Worm (Caenorhabditis elegans) whole organism, L4 larva: ENCODE data around the gene H18N23.2.

ENCODE experiments used
- arid-1 ChIP-seq: fragments of 200-800 bp; sonication (Bioruptor generic); conservative IDR thresholded peaks from 2 replicates; pipeline ENCODE4 v1.3.6; 2022; ENCODE audit warnings: missing genetic modification reagents, missing genetic modification characterization, missing compliant biosample characterization
- ces-1 ChIP-seq: fragments of 150-350 bp; sonication (generic microtip); optimal IDR thresholded peaks from 4 replicates; lab custom pipeline; 2014; ENCODE audit warnings: missing biosample characterization, missing genetic modification reagents, missing genetic modification characterization
- dve-1 ChIP-seq: sonication (generic microtip); optimal IDR thresholded peaks from 2 replicates; lab custom pipeline; 2017; ENCODE audit warnings: antibody characterized with exemption, mild to moderate bottlenecking, missing genetic modification characterization, missing compliant biosample characterization; ENCODE audit not compliant: insufficient read depth
- hlh-30 ChIP-seq: sonication (generic microtip); optimal IDR thresholded peaks from 2 replicates; lab custom pipeline; 2017; ENCODE audit warnings: antibody characterized with exemption, mild to moderate bottlenecking, missing genetic modification characterization, missing compliant biosample characterization; ENCODE audit not compliant: insufficient read depth
- lin-15B ChIP-seq: fragments of 150-350 bp; sonication (generic microtip); optimal IDR thresholded peaks from 3 replicates; lab custom pipeline; 2014; ENCODE audit warnings: missing biosample characterization, missing genetic modification characterization
- lin-39 ChIP-seq: fragments of 150-350 bp; optimal IDR thresholded peaks from 2 replicates; lab custom pipeline; 2014; ENCODE audit warnings: missing biosample characterization, missing genetic modification reagents, missing genetic modification characterization
- mdl-1 ChIP-seq, 2 experiments: fragments of 150-350 bp in 1 of 2; sonication (generic microtip) in 1 of 2; optimal IDR thresholded peaks; 2 replicates each; lab custom pipeline; 2014 to 2017; ENCODE audit warnings: missing biosample characterization in 2 of 2, missing genetic modification characterization in 2 of 2
- nhr-11 ChIP-seq: fragments of 150-350 bp; optimal IDR thresholded peaks from 2 replicates; lab custom pipeline; 2014; ENCODE audit warnings: missing biosample characterization, missing genetic modification characterization
- nhr-28 ChIP-seq: fragments of 150-350 bp; optimal IDR thresholded peaks from 2 replicates; lab custom pipeline; 2014; ENCODE audit warnings: missing biosample characterization, missing genetic modification characterization
- nhr-6 ChIP-seq: fragments of 150-350 bp; optimal IDR thresholded peaks from 2 replicates; lab custom pipeline; 2014; ENCODE audit warnings: missing biosample characterization, missing genetic modification characterization
- unc-130 ChIP-seq: sonication (generic microtip); optimal IDR thresholded peaks from 2 replicates; lab custom pipeline; 2016; ENCODE audit warnings: missing genetic modification reagents, missing genetic modification characterization, missing compliant biosample characterization
- unc-39 ChIP-seq: sonication (generic microtip); optimal IDR thresholded peaks from 2 replicates; lab custom pipeline; 2017; ENCODE audit warnings: missing biosample characterization, missing genetic modification characterization
- unc-62 ChIP-seq, 3 experiments: fragments of 150-350 bp in 1 of 3; sonication (generic microtip); optimal IDR thresholded peaks in 2 of 3; peaks in 1 of 3; 1 replicate in 1 of 3; 2 replicates in 2 of 3; lab custom pipeline; 2014 to 2017; ENCODE audit warnings: missing biosample characterization in 3 of 3, missing genetic modification characterization in 3 of 3, missing genetic modification reagents in 3 of 3, missing genotype in 1 of 3
- zfp-3 ChIP-seq: fragments of 200-800 bp; sonication (Bioruptor generic); conservative IDR thresholded peaks from 2 replicates; pipeline ENCODE4 v1.3.6; 2022; ENCODE audit warnings: missing genetic modification reagents, missing genetic modification characterization, missing compliant biosample characterization

DNA sequence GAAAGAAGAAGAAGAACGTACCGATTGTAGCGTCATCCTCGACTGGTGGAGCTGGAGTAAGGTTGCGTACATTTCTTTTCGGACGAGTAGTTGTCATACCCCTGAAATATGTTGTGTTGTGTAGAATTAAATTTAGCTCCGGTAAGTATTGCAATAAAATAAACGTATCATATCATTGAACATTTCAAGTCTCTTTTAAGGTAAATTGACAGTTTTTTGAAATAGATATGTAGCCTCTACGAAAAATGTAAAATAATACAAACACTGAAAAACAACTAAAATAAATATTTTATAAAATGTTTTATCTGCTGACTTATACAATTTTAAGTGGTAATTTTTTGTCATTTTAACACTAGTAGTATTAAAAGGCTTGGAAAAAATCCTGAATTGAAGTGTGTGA, 30.7 kb downstream of the H18N23.2 start, which contains the start of gene C16H3.3:
- TF ChIP-seq unc-130 (GFP tag; lab: Kevin White, UChicago), result no peak
- TF ChIP-seq hlh-30 (tag; lab: Kevin White, UChicago), result no peak
- no peak for TF ChIP-seq zfp-3 (GFP tag; lab: Robert Waterston, UW)
- no peak for TF ChIP-seq mdl-1 (tag; optimal IDR thresholded peaks at IDR 0.05; lab: Kevin White, UChicago)
- no peak for TF ChIP-seq nhr-11 (tag; lab: Kevin White, UChicago)
- no peak for TF ChIP-seq nhr-6
- no peak for TF ChIP-seq unc-39 (tag; lab: Kevin White, UChicago)
- no peak for TF ChIP-seq dve-1 (tag; lab: Kevin White, UChicago)
- no peak for TF ChIP-seq nhr-28 (tag; lab: Kevin White, UChicago)
- TF ChIP-seq arid-1, result no peak
- no peak for TF ChIP-seq unc-62 (GFP tag; optimal IDR thresholded peaks at IDR 0.05 in 1 of 2; lab: Kevin White, UChicago)
- no peak for TF ChIP-seq unc-62 (tag; optimal IDR thresholded peaks at IDR 0.05; lab: Kevin White, UChicago)
- no peak for TF ChIP-seq ces-1 (GFP tag; lab: Kevin White, UChicago)
- no peak for TF ChIP-seq lin-39 (tag; lab: Kevin White, UChicago)
- no peak for TF ChIP-seq lin-15B (tag; lab: Kevin White, UChicago)
